Worm (Caenorhabditis elegans): ENCODE measurements around the gene msd-4.

DNA sequence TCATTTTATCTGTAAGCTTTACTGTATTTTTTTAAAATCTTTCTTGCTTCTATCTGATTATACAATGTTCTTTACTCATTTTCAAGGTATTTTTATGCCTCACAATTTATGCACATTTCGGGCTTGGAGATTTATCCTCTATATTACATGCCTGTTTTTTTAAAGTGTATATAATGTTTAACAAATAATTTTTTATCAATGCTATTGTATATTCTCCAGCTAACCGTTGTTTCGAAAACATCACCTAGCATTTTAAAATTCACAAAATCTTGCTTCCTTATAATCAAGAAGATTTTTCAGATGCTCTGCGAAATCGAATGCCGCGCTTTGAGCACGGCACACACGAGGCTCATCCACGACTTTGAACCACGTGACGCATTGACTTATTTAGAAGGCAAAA lies 16.5 kb downstream of the msd-4 start, which contains the start of gene ced-4:
- TF ChIP-seq cog-1 (tag; optimal IDR thresholded peaks at IDR 0.05) (no peak), ztf-23 (GFP tag; IDR thresholded peaks at IDR 0.05) (no peak), ztf-29 (GFP tag; IDR thresholded peaks at IDR 0.05) (no peak), klf-2 (GFP tag; conservative IDR thresholded peaks at IDR 0.05) (no peak), med-1 (GFP tag; optimal IDR thresholded peaks at IDR 0.05; ENCODE audit: insufficient read depth) (no peak), tab-1 (GFP tag; IDR thresholded peaks at IDR 0.05) (no peak), flt-1 (GFP tag; IDR thresholded peaks at IDR 0.05) (no peak)

Data from whole organism, midembryonic.